Worm (Caenorhabditis elegans) whole organism, early embryonic: ENCODE results near the gene F55C9.15.

Experiments used
- B0310.2 ChIP-seq: sonication (generic microtip); optimal IDR thresholded peaks from 2 replicates; lab custom pipeline; 2016; ENCODE audit warnings: mild to moderate bottlenecking, missing genetic modification characterization, missing compliant biosample characterization
- F13C5.2 ChIP-seq: sonication (generic microtip); optimal IDR thresholded peaks from 2 replicates; lab custom pipeline; 2017; ENCODE audit warnings: mild to moderate bottlenecking, missing genetic modification characterization, inconsistent platforms, missing compliant biosample characterization
- aly-1 ChIP-seq: sonication (generic microtip); optimal IDR thresholded peaks from 2 replicates; lab custom pipeline; 2016; ENCODE audit warnings: missing genetic modification characterization, missing compliant biosample characterization
- ama-1 ChIP-seq: fragments of 150-350 bp; optimal IDR thresholded peaks from 2 replicates; lab custom pipeline; 2014
- ceh-13 ChIP-seq: fragments of 200-800 bp; sonication (Bioruptor generic); optimal IDR thresholded peaks from 2 replicates; lab custom pipeline; 2018; ENCODE audit warnings: mild to moderate bottlenecking, missing genetic modification characterization, missing compliant biosample characterization
- ceh-36 ChIP-seq: sonication (generic microtip); optimal IDR thresholded peaks from 2 replicates; lab custom pipeline; 2016; ENCODE audit warnings: missing genetic modification characterization, inconsistent platforms, missing compliant biosample characterization
- ets-7 ChIP-seq: sonication (generic microtip); optimal IDR thresholded peaks from 2 replicates; lab custom pipeline; 2016; ENCODE audit warnings: missing genotype, missing genetic modification characterization, missing compliant biosample characterization
- flt-1 ChIP-seq: fragments of 200-800 bp; sonication (Bioruptor generic); IDR thresholded peaks from 2 replicates; pipeline ENCODE4 v1.3.6; 2022; ENCODE audit warnings: missing genetic modification characterization, missing compliant biosample characterization
- hmbx-1 ChIP-seq: sonication (generic microtip); optimal IDR thresholded peaks from 2 replicates; lab custom pipeline; 2016; ENCODE audit warnings: mild to moderate bottlenecking, missing genetic modification characterization, missing compliant biosample characterization
- hmg-4 ChIP-seq: fragments of 200-800 bp; sonication (Bioruptor generic); optimal IDR thresholded peaks from 2 replicates; lab custom pipeline; 2018; ENCODE audit warnings: mild to moderate bottlenecking, missing genetic modification characterization, missing compliant biosample characterization
- hnd-1 ChIP-seq: sonication (generic microtip); optimal IDR thresholded peaks from 2 replicates; lab custom pipeline; 2016; ENCODE audit warnings: missing genetic modification characterization, missing compliant biosample characterization
- pes-1 ChIP-seq: fragments of 200-800 bp; sonication (Bioruptor generic); IDR thresholded peaks from 2 replicates; pipeline ENCODE4 v1.3.6; 2022; ENCODE audit warnings: missing genetic modification reagents, missing genetic modification characterization, missing compliant biosample characterization
- scrt-1 ChIP-seq: fragments of 200-800 bp; sonication (Bioruptor generic); IDR thresholded peaks from 2 replicates; pipeline ENCODE4 v1.3.6; 2022; ENCODE audit warnings: missing genetic modification characterization, missing compliant biosample characterization
- sea-1 ChIP-seq: fragments of 200-800 bp; sonication (Bioruptor generic); conservative IDR thresholded peaks from 2 replicates; pipeline ENCODE4 v1.3.6; 2022; ENCODE audit warnings: missing genetic modification characterization, missing compliant biosample characterization
- tbx-11 ChIP-seq: fragments of 200-800 bp; sonication (Bioruptor generic); IDR thresholded peaks from 2 replicates; pipeline ENCODE4 v1.3.6; 2022; ENCODE audit warnings: missing genetic modification characterization, missing compliant biosample characterization
- tbx-37 ChIP-seq: fragments of 200-800 bp; sonication (Bioruptor generic); conservative IDR thresholded peaks from 2 replicates; pipeline ENCODE4 v1.3.6; 2022; ENCODE audit warnings: missing genetic modification reagents, missing genetic modification characterization, missing compliant biosample characterization
- tra-4 ChIP-seq: sonication (generic microtip); optimal IDR thresholded peaks from 2 replicates; lab custom pipeline; 2017; ENCODE audit warnings: missing genetic modification characterization, missing compliant biosample characterization

Gene F55C9.15

ce11 chrV:19306906-19307305, at the start of gene F55C9.15:
Gene F55C9.15, minus strand, starts transcription at chrV:19307006.
- TF ChIP-seq sea-1 (no peak), hnd-1 (tag; lab: Kevin White, UChicago) (no peak), tbx-11 (GFP tag; lab: Robert Waterston, UW) (no peak), flt-1 (GFP tag; lab: Robert Waterston, UW) (no peak), tbx-37 (GFP tag; lab: Robert Waterston, UW) (no peak), ama-1 (lab: Kevin White, UChicago) (no peak), tra-4 (tag; lab: Kevin White, UChicago) (no peak)

- no peak for TF ChIP-seq ama-1 (lab: Kevin White, UChicago)
- TF ChIP-seq scrt-1: no peak
- no peak for TF ChIP-seq ceh-13 (GFP tag; lab: Kevin White, UChicago)
- no peak for TF ChIP-seq sea-1
- TF ChIP-seq hmg-4 (GFP tag; lab: Kevin White, UChicago): no peak
- no peak for TF ChIP-seq hmbx-1 (tag; lab: Kevin White, UChicago)
- TF ChIP-seq tra-4 (tag; lab: Kevin White, UChicago): no peak
- no peak for TF ChIP-seq aly-1 (tag; lab: Kevin White, UChicago)
- TF ChIP-seq ceh-36: no peak
- no peak for TF ChIP-seq tbx-11 (GFP tag; lab: Robert Waterston, UW)
- no peak for TF ChIP-seq hnd-1 (tag; lab: Kevin White, UChicago)
Observed at ce11 chrV:19355219-19355618, 48.4 kb upstream of the F55C9.15 start.

DNA sequence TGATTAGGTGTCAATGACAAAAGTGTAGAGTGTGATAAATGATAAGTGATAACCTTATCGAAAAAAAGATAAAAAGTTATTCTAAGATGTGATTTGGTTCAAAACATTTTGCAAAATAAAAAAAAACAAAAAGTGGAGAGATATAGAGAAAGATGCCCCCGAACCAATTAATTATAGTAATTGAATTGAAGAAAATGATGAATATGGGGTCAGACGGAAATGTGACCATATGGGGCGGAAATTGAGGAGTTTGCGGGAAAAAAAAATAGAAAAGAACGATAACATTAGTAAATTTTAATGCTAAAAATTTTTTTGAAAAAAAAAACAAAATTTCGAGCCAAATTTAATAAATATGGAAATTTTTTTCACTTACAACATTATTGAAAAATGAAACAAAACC, 47.7 kb upstream of the F55C9.15 start:
- TF ChIP-seq ama-1 (lab: Kevin White, UChicago) (no peak), sea-1 (no peak), hnd-1 (tag; lab: Kevin White, UChicago) (no peak), pes-1 (GFP tag; lab: Robert Waterston, UW) (no peak), tra-4 (tag; lab: Kevin White, UChicago) (no peak), flt-1 (GFP tag; lab: Robert Waterston, UW) (no peak), hmbx-1 (tag; lab: Kevin White, UChicago) (no peak), B0310.2 (tag; lab: Kevin White, UChicago) (no peak), scrt-1 (no peak), ceh-13 (GFP tag; lab: Kevin White, UChicago) (no peak), tbx-11 (GFP tag; lab: Robert Waterston, UW) (no peak)

DNA sequence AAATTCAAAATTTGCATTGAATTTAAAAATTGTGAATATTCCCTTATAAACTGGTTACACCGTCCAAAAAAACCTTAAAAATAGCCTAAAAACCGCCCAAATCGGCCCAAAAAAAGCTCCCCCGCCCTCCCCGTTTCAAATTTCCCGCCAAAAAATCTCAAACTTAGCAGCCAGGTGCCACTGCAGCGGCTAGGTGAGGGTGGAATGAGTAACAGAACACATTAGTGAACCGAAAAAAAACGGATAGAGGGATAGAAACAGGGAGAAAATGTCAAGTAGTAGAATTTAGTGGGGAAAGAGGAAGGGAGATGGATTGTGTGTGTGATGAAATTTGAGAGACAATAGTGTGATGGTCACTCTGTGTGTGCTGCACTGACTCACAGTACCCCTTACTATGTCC, 45.1 kb upstream of the F55C9.15 start:
- TF ChIP-seq tra-4 (tag; lab: Kevin White, UChicago) (no peak), flt-1 (GFP tag; lab: Robert Waterston, UW) (no peak), ceh-36 (no peak), ama-1 (lab: Kevin White, UChicago) (no peak), pes-1 (GFP tag; lab: Robert Waterston, UW) (no peak), scrt-1 (no peak), sea-1 (no peak), B0310.2 (tag; lab: Kevin White, UChicago) (no peak), F13C5.2 (tag; lab: Kevin White, UChicago) (no peak), tbx-11 (GFP tag; lab: Robert Waterston, UW) (no peak), hmbx-1 (tag; lab: Kevin White, UChicago) (no peak), aly-1 (tag; lab: Kevin White, UChicago) (no peak), hnd-1 (tag; lab: Kevin White, UChicago) (no peak)

DNA sequence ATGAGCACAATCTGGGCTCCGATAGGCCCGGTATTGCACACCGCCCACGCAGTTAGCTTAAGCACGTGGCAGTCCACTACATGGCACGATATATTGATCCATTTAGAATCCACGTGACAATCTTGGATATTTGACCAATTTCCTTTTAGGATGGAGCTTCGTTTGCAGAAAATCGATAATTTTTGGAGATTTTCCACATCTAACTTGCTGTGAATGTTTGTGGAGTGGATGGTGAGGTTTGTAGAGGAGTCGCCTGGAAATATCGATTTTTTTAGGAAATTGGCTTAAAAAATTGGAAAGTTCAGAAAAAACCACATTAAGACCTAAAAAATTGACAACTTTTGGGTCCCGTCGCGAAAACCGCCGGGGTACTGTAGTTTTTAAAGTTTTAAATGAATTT, 30.5 kb upstream of the F55C9.15 start:
- no peak for TF ChIP-seq ceh-13 (GFP tag; lab: Kevin White, UChicago)
- TF ChIP-seq tbx-37 (GFP tag; lab: Robert Waterston, UW): no peak
- TF ChIP-seq ama-1 (lab: Kevin White, UChicago): no peak
- TF ChIP-seq pes-1 (GFP tag; lab: Robert Waterston, UW): no peak
- TF ChIP-seq tra-4 (tag; lab: Kevin White, UChicago): no peak
- TF ChIP-seq F13C5.2 (tag; lab: Kevin White, UChicago): no peak
- no peak for TF ChIP-seq ceh-36
- no peak for TF ChIP-seq B0310.2 (tag; lab: Kevin White, UChicago)
- TF ChIP-seq sea-1: no peak
- TF ChIP-seq hnd-1 (tag; lab: Kevin White, UChicago): no peak
- no peak for TF ChIP-seq ets-7 (tag; lab: Kevin White, UChicago)
- TF ChIP-seq hmg-4 (GFP tag; lab: Kevin White, UChicago): no peak
- no peak for TF ChIP-seq aly-1 (tag; lab: Kevin White, UChicago)
- TF ChIP-seq tbx-11 (GFP tag; lab: Robert Waterston, UW): no peak
- no peak for TF ChIP-seq flt-1 (GFP tag; lab: Robert Waterston, UW)
- no peak for TF ChIP-seq scrt-1
- TF ChIP-seq hmbx-1 (tag; lab: Kevin White, UChicago): no peak

DNA sequence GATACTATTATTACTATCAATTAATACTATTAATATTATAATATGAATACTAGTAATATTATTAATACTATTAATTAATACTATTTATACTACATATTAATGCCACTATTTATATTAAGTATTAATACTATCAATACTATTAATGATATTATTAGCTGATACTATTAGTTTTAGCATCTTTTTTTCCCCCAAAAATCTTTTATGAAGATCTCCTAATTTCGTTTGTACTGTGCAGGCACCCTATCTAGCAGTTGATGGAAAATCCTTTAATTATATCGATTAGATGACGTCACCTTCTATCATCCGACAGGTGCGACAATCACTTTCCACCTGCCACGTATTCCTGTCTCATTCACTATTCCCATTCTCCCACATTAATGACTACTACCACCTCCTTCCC, 22.5 kb upstream of the F55C9.15 start, which contains the start of gene fbxb-65:
fbxb-65 (plus strand) TSS at position 301 of the 400 bp plus-strand sequence.
- TF ChIP-seq sea-1 (no peak), hmbx-1 (tag; lab: Kevin White, UChicago) (no peak), pes-1 (GFP tag; lab: Robert Waterston, UW) (no peak), hmg-4 (GFP tag; lab: Kevin White, UChicago) (no peak), tra-4 (tag; lab: Kevin White, UChicago) (no peak), flt-1 (GFP tag; lab: Robert Waterston, UW) (no peak), ceh-13 (GFP tag; lab: Kevin White, UChicago) (no peak)

DNA sequence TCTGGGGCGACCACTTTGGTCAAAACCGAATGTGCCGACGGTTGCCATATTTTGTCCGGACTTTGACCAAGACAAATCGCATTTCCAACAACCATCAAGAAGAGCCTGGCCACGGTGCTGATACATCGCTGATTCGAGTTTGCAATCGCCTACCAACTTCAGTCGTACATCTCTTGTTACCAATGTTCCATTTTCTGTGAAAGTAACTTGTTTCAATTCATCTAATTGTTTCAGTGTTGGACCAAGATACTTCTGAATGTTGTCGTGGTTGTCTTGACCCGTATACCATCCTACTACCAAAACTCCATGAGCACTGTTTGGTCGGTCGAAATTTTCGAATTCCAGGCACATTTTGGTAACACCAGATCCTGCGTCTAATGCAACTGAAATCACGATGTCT, 18.6 kb upstream of the F55C9.15 start:
- TF ChIP-seq ceh-36 (no peak), aly-1 (tag; lab: Kevin White, UChicago) (no peak), tra-4 (tag; lab: Kevin White, UChicago) (no peak), pes-1 (GFP tag; lab: Robert Waterston, UW) (no peak), ets-7 (tag; lab: Kevin White, UChicago) (no peak), tbx-37 (GFP tag; lab: Robert Waterston, UW) (no peak), B0310.2 (tag; lab: Kevin White, UChicago) (no peak), sea-1 (no peak), ama-1 (lab: Kevin White, UChicago) (no peak), hmg-4 (GFP tag; lab: Kevin White, UChicago) (no peak), hnd-1 (tag; lab: Kevin White, UChicago) (no peak), tbx-11 (GFP tag; lab: Robert Waterston, UW) (no peak), F13C5.2 (tag; lab: Kevin White, UChicago) (no peak)
